Worm (Caenorhabditis elegans) whole organism, L4/young adult: ENCODE results near the gene sqv-8.

Source experiments
- dao-5 ChIP-seq: sonication (generic microtip); optimal IDR thresholded peaks from 2 replicates; lab custom pipeline; 2016; ENCODE audit warnings: missing genotype, missing genetic modification characterization, moderate library complexity, missing compliant biosample characterization
- him-1 ChIP-seq: sonication (generic microtip); optimal IDR thresholded peaks from 2 replicates; lab custom pipeline; 2016; ENCODE audit warnings: missing genotype, missing genetic modification reagents, missing genetic modification characterization, missing compliant biosample characterization

DNA sequence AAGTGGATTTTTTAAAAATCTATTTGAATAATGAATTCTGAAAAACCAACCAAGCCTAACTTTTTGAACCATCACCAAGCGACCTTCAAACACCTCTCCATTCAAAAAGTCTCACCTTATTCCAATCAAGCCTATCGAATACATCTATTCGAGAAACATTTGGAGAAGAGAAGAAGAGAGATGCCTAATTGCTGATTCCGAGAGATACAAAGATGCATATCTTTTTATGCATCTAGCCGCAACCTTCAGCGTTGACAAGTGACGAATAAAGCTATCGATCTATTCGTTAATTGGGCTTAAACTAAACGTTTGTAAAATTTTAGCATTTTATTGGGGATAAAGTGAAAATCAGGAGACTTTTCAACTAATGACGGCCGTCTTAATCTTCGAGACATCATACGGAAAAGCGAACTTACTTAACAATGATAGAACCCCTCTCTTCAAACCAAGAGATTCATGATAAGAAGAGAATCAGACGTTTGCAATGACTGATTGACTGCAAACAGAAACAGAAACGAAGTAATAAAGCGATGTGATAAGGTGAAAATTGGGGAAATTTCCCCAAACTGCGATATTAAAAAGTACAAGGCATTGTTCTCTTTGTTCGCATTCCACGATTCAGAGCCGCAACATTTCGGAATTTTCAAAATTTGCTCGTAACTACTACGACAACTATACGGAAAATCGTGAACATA lies 1.7 kb upstream of the sqv-8 start:
- no peak for TF ChIP-seq him-1 (tag; lab: Kevin White, UChicago)
- no peak for TF ChIP-seq dao-5 (tag; lab: Kevin White, UChicago)
